Worm (Caenorhabditis elegans) whole organism, L4 larva: ENCODE measurements around the gene ZK418.10.

Experiments
- arid-1 ChIP-seq: fragments of 200-800 bp; sonication (Bioruptor generic); conservative IDR thresholded peaks from 2 replicates; pipeline ENCODE4 v1.3.6; 2022; ENCODE audit warnings: missing genetic modification reagents, missing genetic modification characterization, missing compliant biosample characterization
- ceh-28 ChIP-seq: fragments of 150-350 bp; optimal IDR thresholded peaks from 2 replicates; lab custom pipeline; 2014; ENCODE audit warnings: missing biosample characterization, missing genetic modification reagents, missing genetic modification characterization
- fos-1 ChIP-seq: fragments of 150-350 bp; optimal IDR thresholded peaks from 2 replicates; lab custom pipeline; 2014; ENCODE audit warnings: missing biosample characterization, missing genetic modification characterization
- hlh-30 ChIP-seq: sonication (generic microtip); optimal IDR thresholded peaks from 2 replicates; lab custom pipeline; 2017; ENCODE audit warnings: antibody characterized with exemption, mild to moderate bottlenecking, missing genetic modification characterization, missing compliant biosample characterization; ENCODE audit not compliant: insufficient read depth
- jun-1 ChIP-seq: fragments of 150-350 bp; optimal IDR thresholded peaks from 2 replicates; lab custom pipeline; 2014; ENCODE audit warnings: missing biosample characterization, missing genetic modification reagents, missing genetic modification characterization
- unc-39 ChIP-seq: sonication (generic microtip); optimal IDR thresholded peaks from 2 replicates; lab custom pipeline; 2017; ENCODE audit warnings: missing biosample characterization, missing genetic modification characterization
- ztf-11 ChIP-seq: fragments of 150-350 bp; optimal IDR thresholded peaks from 2 replicates; lab custom pipeline; 2014; ENCODE audit warnings: missing biosample characterization, missing genetic modification characterization

DNA sequence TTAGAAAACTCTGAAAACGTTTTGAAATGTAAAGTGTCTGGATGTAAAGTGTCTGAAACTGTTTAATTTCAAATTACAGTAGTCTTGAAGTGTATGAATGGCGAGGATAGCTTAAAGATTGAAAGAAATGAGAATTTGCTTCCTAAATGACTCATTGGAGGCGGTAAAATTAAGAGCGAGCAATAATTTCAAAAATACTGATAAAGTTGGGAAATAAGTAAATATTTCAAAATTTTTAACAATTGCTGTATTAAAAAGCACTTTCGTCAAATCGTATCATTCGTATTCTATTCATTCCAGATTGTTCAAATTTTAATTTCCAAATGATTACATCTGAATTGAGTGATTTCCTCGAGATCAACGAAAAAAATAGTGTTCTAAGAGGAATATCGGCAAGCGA is 33.9 kb upstream of the ZK418.10 start, which contains the start of gene B0280.2:
- TF ChIP-seq ceh-28 (no peak), unc-39 (tag; lab: Kevin White, UChicago) (no peak), fos-1 (tag; lab: Kevin White, UChicago) (no peak), jun-1 (tag; lab: Kevin White, UChicago) (no peak), arid-1 (GFP tag; lab: Robert Waterston, UW) (no peak), hlh-30 (tag; lab: Kevin White, UChicago) (no peak), ztf-11 (tag; lab: Kevin White, UChicago) (no peak)
